Fruit fly (Drosophila melanogaster) whole organism, embryonic: Measurements from ENCODE around the gene DEF8.

Experiments
- CG10366 ChIP-seq: fragments of 200-800 bp; sonication (Bioruptor generic); IDR thresholded peaks from 2 replicates; pipeline ENCODE4 v1.3.6; 2022; ENCODE audit warnings: missing biosample characterization, missing genetic modification characterization
- CG11085 ChIP-seq: fragments of 200-800 bp; sonication (Bioruptor generic); IDR thresholded peaks from 2 replicates; pipeline ENCODE4 v1.3.6; 2022; ENCODE audit warnings: missing biosample characterization, missing genetic modification characterization
- CG11504 ChIP-seq: fragments of 200-800 bp; sonication (Bioruptor generic); optimal IDR thresholded peaks from 3 replicates; lab custom pipeline; 2019; ENCODE audit warnings: missing biosample characterization, mild to moderate bottlenecking, missing genetic modification characterization, moderate library complexity
- CG14014 ChIP-seq: fragments of 200-800 bp; sonication (Bioruptor generic); IDR thresholded peaks from 2 replicates; pipeline ENCODE4 v1.3.6; 2022; ENCODE audit warnings: missing biosample characterization, missing genetic modification characterization
- CG14965 ChIP-seq: fragments of 200-800 bp; sonication (Bioruptor generic); optimal IDR thresholded peaks from 2 replicates; lab custom pipeline; 2016; ENCODE audit warnings: missing biosample characterization, missing genetic modification characterization, borderline replicate concordance
- CG15011 ChIP-seq: fragments of 200-800 bp; sonication (Bioruptor generic); optimal IDR thresholded peaks from 3 replicates; lab custom pipeline; 2018; ENCODE audit warnings: missing biosample characterization, mild to moderate bottlenecking, missing genetic modification characterization
- CG15073 ChIP-seq: fragments of 200-800 bp; sonication (Bioruptor generic); optimal IDR thresholded peaks from 2 replicates; lab custom pipeline; 2016; ENCODE audit warnings: missing biosample characterization, missing genetic modification characterization
- CG17912 ChIP-seq: fragments of 200-800 bp; sonication (Bioruptor generic); optimal IDR thresholded peaks from 2 replicates; lab custom pipeline; 2018; ENCODE audit warnings: missing biosample characterization, mild to moderate bottlenecking, missing genetic modification characterization
- CG2129 ChIP-seq: fragments of 200-800 bp; sonication (Bioruptor generic); IDR thresholded peaks from 2 replicates; pipeline ENCODE4 v1.3.6; 2022; ENCODE audit warnings: missing biosample characterization, missing genetic modification characterization; ENCODE audit not compliant: partially characterized antibody
- CG3281 ChIP-seq: fragments of 200-800 bp; sonication (Bioruptor generic); optimal IDR thresholded peaks from 3 replicates; lab custom pipeline; 2017; ENCODE audit warnings: missing biosample characterization, mild to moderate bottlenecking, missing genetic modification characterization
- CG33213 ChIP-seq: fragments of 200-800 bp; sonication (Bioruptor generic); optimal IDR thresholded peaks from 3 replicates; lab custom pipeline; 2016; ENCODE audit warnings: missing biosample characterization, missing genetic modification characterization
- CG34376 ChIP-seq: fragments of 200-800 bp; sonication (Bioruptor generic); optimal IDR thresholded peaks from 2 replicates; lab custom pipeline; 2018; ENCODE audit warnings: missing biosample characterization, mild to moderate bottlenecking, missing genetic modification characterization
- CG42726 ChIP-seq: fragments of 200-800 bp; sonication (Bioruptor generic); IDR thresholded peaks from 2 replicates; pipeline ENCODE4 v1.3.6; 2022; ENCODE audit warnings: missing biosample characterization, missing genetic modification characterization; ENCODE audit not compliant: partially characterized antibody
- CG5180 ChIP-seq: fragments of 200-800 bp; sonication (Bioruptor generic); optimal IDR thresholded peaks from 3 replicates; lab custom pipeline; 2017; ENCODE audit warnings: missing biosample characterization, missing genetic modification characterization, mild to moderate bottlenecking, moderate library complexity, missing genetic modification reagents
- CG5245 ChIP-seq: fragments of 200-800 bp; sonication (Bioruptor generic); optimal IDR thresholded peaks from 3 replicates; lab custom pipeline; 2016; ENCODE audit warnings: missing biosample characterization, missing genetic modification characterization
- CG6175 ChIP-seq: fragments of 200-800 bp; sonication (Bioruptor generic); IDR thresholded peaks from 3 replicates; pipeline ENCODE4 v1.3.6; 2022; ENCODE audit warnings: missing biosample characterization, missing genetic modification characterization
- CG6689 ChIP-seq: fragments of 200-800 bp; sonication (Bioruptor generic); IDR thresholded peaks from 2 replicates; pipeline ENCODE4 v1.3.6; 2022; ENCODE audit warnings: missing biosample characterization, missing genetic modification characterization
- CG6813 ChIP-seq: fragments of 200-800 bp; sonication (Bioruptor generic); optimal IDR thresholded peaks from 2 replicates; lab custom pipeline; 2017; ENCODE audit warnings: missing biosample characterization, missing genetic modification characterization, mild to moderate bottlenecking, moderate library complexity, missing genetic modification reagents
- CG8359 ChIP-seq: fragments of 200-800 bp; sonication (Bioruptor generic); optimal IDR thresholded peaks from 2 replicates; lab custom pipeline; 2017; ENCODE audit warnings: missing biosample characterization, mild to moderate bottlenecking, missing genetic modification characterization, borderline replicate concordance
- CHES-1-like ChIP-seq: fragments of 200-800 bp; sonication (Bioruptor generic); optimal IDR thresholded peaks from 2 replicates; lab custom pipeline; 2016; ENCODE audit warnings: missing biosample characterization, missing genetic modification characterization
- Chrac-16 ChIP-seq: fragments of 200-800 bp; sonication (Bioruptor generic); optimal IDR thresholded peaks from 3 replicates; lab custom pipeline; 2016; ENCODE audit warnings: missing biosample characterization, missing genetic modification characterization
- CrebB ChIP-seq: fragments of 200-800 bp; sonication (Bioruptor generic); optimal IDR thresholded peaks from 3 replicates; lab custom pipeline; 2018; ENCODE audit warnings: missing biosample characterization, mild to moderate bottlenecking, missing genetic modification characterization
- Dll ChIP-seq: fragments of 200-800 bp; sonication (Bioruptor generic); IDR thresholded peaks from 4 replicates; pipeline ENCODE4 v1.3.6; 2022; ENCODE audit warnings: missing biosample characterization, missing genetic modification characterization; ENCODE audit not compliant: partially characterized antibody
- Dp ChIP-seq: fragments of 200-800 bp; sonication (Bioruptor generic); optimal IDR thresholded peaks from 2 replicates; lab custom pipeline; 2018; ENCODE audit warnings: missing biosample characterization, mild to moderate bottlenecking, missing genetic modification characterization, moderate library complexity
- Fer2 ChIP-seq: fragments of 200-800 bp; sonication (Bioruptor generic); optimal IDR thresholded peaks from 2 replicates; lab custom pipeline; 2018; ENCODE audit warnings: missing biosample characterization, mild to moderate bottlenecking, missing genetic modification characterization, moderate library complexity
- HLH54F ChIP-seq: fragments of 200-800 bp; sonication (Bioruptor generic); optimal IDR thresholded peaks from 3 replicates; lab custom pipeline; 2016; ENCODE audit warnings: missing biosample characterization, missing genetic modification characterization
- HLHmδ ChIP-seq: fragments of 200-800 bp; sonication (Bioruptor generic); optimal IDR thresholded peaks from 2 replicates; lab custom pipeline; 2018; ENCODE audit warnings: missing biosample characterization, mild to moderate bottlenecking, missing genetic modification characterization, moderate library complexity
- Hmx ChIP-seq: fragments of 200-800 bp; sonication (Bioruptor generic); optimal IDR thresholded peaks from 2 replicates; lab custom pipeline; 2016; ENCODE audit warnings: missing biosample characterization, missing genetic modification characterization
- Lpt ChIP-seq: fragments of >200 bp; optimal IDR thresholded peaks from 2 replicates; lab custom pipeline; 2018; ENCODE audit warnings: missing biosample characterization, missing genetic modification characterization
- Mad ChIP-seq: fragments of 200-800 bp; sonication (Bioruptor generic); optimal IDR thresholded peaks from 2 replicates; lab custom pipeline; 2016; ENCODE audit warnings: missing biosample characterization, missing genetic modification characterization
- Side ChIP-seq: fragments of 200-800 bp; sonication (Bioruptor generic); optimal IDR thresholded peaks from 2 replicates; lab custom pipeline; 2016; ENCODE audit warnings: missing biosample characterization, missing genetic modification characterization
- Ssrp ChIP-seq: fragments of 200-800 bp; sonication (Bioruptor generic); optimal IDR thresholded peaks from 2 replicates; lab custom pipeline; 2018; ENCODE audit warnings: missing biosample characterization, mild to moderate bottlenecking, missing genetic modification characterization, moderate library complexity
- Taf1 ChIP-seq: fragments of 200-800 bp; sonication (Bioruptor generic); IDR thresholded peaks from 2 replicates; pipeline ENCODE4 v1.3.6; 2022; ENCODE audit warnings: missing biosample characterization, missing genetic modification characterization
- amos ChIP-seq: fragments of 200-800 bp; sonication (Bioruptor generic); IDR thresholded peaks from 2 replicates; pipeline ENCODE4 v1.3.6; 2022; ENCODE audit warnings: missing biosample characterization, missing genetic modification characterization; ENCODE audit not compliant: partially characterized antibody
- ase ChIP-seq: fragments of 200-800 bp; sonication (Bioruptor generic); IDR thresholded peaks from 3 replicates; pipeline ENCODE4 v1.3.6; 2022; ENCODE audit warnings: missing biosample characterization, missing genetic modification characterization
- ato ChIP-seq: fragments of 200-800 bp; sonication (Bioruptor generic); IDR thresholded peaks from 2 replicates; pipeline ENCODE4 v1.3.6; 2022; ENCODE audit warnings: missing biosample characterization, missing genetic modification characterization; ENCODE audit not compliant: partially characterized antibody
- btn ChIP-seq: fragments of 200-800 bp; sonication (Bioruptor generic); optimal IDR thresholded peaks from 2 replicates; lab custom pipeline; 2016; ENCODE audit warnings: missing biosample characterization, missing genetic modification characterization
- cato ChIP-seq: fragments of 200-800 bp; sonication (Bioruptor generic); optimal IDR thresholded peaks from 2 replicates; lab custom pipeline; 2016; ENCODE audit warnings: missing biosample characterization, missing genetic modification characterization, borderline replicate concordance
- emc ChIP-seq: fragments of 200-800 bp; sonication (Bioruptor generic); optimal IDR thresholded peaks from 2 replicates; lab custom pipeline; 2016; ENCODE audit warnings: missing biosample characterization, missing genetic modification characterization
- ems ChIP-seq: fragments of 200-800 bp; sonication (Bioruptor generic); optimal IDR thresholded peaks from 3 replicates; lab custom pipeline; 2016; ENCODE audit warnings: missing biosample characterization, missing genetic modification characterization
- en ChIP-seq: fragments of 200-800 bp; sonication (Bioruptor generic); optimal IDR thresholded peaks from 2 replicates; lab custom pipeline; 2016; ENCODE audit warnings: missing biosample characterization, missing genetic modification characterization
- gcm2 ChIP-seq: fragments of 200-800 bp; sonication (Bioruptor generic); optimal IDR thresholded peaks from 2 replicates; lab custom pipeline; 2016; ENCODE audit warnings: missing biosample characterization, missing genetic modification characterization
- gt ChIP-seq: fragments of 200-800 bp; sonication (Bioruptor generic); IDR thresholded peaks from 2 replicates; pipeline ENCODE4 v1.3.6; 2022; ENCODE audit warnings: missing biosample characterization, missing genetic modification characterization
- hkb ChIP-seq, 2 experiments: fragments of 200-800 bp in 1 of 2; fragments of >200 bp in 1 of 2; sonication (Bioruptor generic) in 1 of 2; IDR thresholded peaks in 1 of 2; optimal IDR thresholded peaks in 1 of 2; 2 replicates each; pipeline versions ENCODE4 v1.3.6 to Lab custom; 2017 to 2022; ENCODE audit warnings: missing biosample characterization in 1 of 2, missing genetic modification characterization in 1 of 2
- pros ChIP-seq: fragments of 200-800 bp; sonication (Bioruptor generic); optimal IDR thresholded peaks from 3 replicates; lab custom pipeline; 2019; ENCODE audit warnings: missing biosample characterization, mild to moderate bottlenecking, missing genetic modification characterization, moderate library complexity
- trem ChIP-seq: fragments of 200-800 bp; optimal IDR thresholded peaks from 3 replicates; lab custom pipeline; 2019; ENCODE audit warnings: missing biosample characterization, mild to moderate bottlenecking, missing genetic modification characterization, moderate library complexity
- tup ChIP-seq: fragments of 200-800 bp; sonication (Bioruptor generic); optimal IDR thresholded peaks from 2 replicates; lab custom pipeline; 2016; ENCODE audit warnings: missing biosample characterization, mild to moderate bottlenecking, missing genetic modification characterization, moderate library complexity
- zen2 ChIP-seq: fragments of 200-800 bp; sonication (Bioruptor generic); IDR thresholded peaks from 3 replicates; pipeline ENCODE4 v1.3.6; 2022; ENCODE audit warnings: missing biosample characterization, missing genetic modification characterization; ENCODE audit not compliant: partially characterized antibody

The DEF8 gene

DNA sequence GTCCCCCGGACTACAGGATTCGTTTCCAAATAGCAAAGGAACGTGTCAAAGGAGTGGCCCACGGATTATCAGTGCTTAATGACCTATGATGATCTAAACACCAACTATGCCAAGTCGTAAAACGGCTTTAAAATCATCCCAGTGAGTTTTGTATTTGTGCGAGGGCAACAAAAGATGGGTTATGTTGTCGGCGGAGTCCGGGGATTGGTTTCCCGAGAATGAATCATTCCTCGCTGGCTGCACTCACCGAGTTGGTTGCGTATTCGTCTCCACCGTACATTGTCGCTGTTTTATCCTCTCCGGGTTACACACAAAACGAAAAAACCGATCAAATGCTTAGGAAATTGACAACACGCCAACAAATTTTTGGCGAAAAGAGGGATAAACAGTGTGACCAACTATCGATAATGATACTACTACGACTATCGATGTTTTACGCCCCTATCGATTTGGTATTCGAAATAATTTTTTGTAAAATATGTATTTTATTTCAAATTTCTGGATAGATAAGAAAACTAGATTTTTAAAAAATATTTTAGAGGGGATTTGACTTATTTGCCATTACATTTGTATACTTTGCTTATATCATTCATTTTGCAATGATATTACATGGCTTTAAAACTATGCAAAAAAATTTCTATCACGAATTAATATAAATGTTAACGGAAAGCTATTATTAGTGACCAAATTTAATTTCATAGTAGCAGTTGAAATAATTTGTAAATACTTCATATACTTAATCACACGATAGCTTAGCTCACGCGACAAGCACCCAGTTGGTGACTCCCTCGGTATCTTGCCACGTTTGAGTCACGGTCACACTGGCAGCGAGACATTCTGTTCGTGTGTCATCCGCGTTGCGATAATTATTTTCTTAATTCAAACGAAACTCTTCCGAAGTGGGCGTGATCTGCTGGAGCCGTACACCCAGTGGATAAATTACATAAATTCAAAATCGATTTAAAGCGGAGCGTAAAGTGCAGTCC lies 14.1 kb downstream of the DEF8 start, which contains the start of the genes eIF3l and Nrx-IV (continued):
- peak; percentile 39 for TF ChIP-seq HLHmδ (GFP tag; lab: Kevin White, UChicago)
- no peak for TF ChIP-seq CG15011 (GFP tag; lab: Kevin White, UChicago)
- no peak for TF ChIP-seq CG11085
- TF ChIP-seq CG42726 (GFP tag; lab: Robert Waterston, UW): peak; percentile 57
- no peak for TF ChIP-seq zen2 (GFP tag; lab: Robert Waterston, UW)
- no peak for TF ChIP-seq CG10366
- no peak for TF ChIP-seq ems (GFP tag; lab: Kevin White, UChicago)
- TF ChIP-seq CG15073 (GFP tag; lab: Kevin White, UChicago): no peak
- TF ChIP-seq CG6689 (GFP tag; lab: Robert Waterston, UW): no peak
- no peak for TF ChIP-seq Taf1
- TF ChIP-seq Fer2: no peak
- no peak for TF ChIP-seq Lpt (GFP tag; lab: Kevin White, UChicago)
- no peak for TF ChIP-seq CG14014 (GFP tag; lab: Robert Waterston, UW)
- TF ChIP-seq CG5180 (GFP tag; lab: Kevin White, UChicago): no peak
- no peak for TF ChIP-seq btn (GFP tag; lab: Kevin White, UChicago)
- no peak for TF ChIP-seq CG8359 (GFP tag; lab: Kevin White, UChicago)
- TF ChIP-seq CG17912 (GFP tag; lab: Kevin White, UChicago): no peak
- no peak for TF ChIP-seq CG6813 (GFP tag; lab: Kevin White, UChicago)
- peak; percentile 83 for TF ChIP-seq Dll (GFP tag; lab: Robert Waterston, UW)
- TF ChIP-seq ase (GFP tag; lab: Robert Waterston, UW): no peak
- TF ChIP-seq CG5245 (GFP tag; lab: Kevin White, UChicago): no peak
- TF ChIP-seq Dp (GFP tag; lab: Kevin White, UChicago): peak; percentile 5
- no peak for TF ChIP-seq CG2129 (GFP tag; lab: Robert Waterston, UW)
- TF ChIP-seq amos (GFP tag; lab: Robert Waterston, UW): peak; percentile 64
- no peak for TF ChIP-seq gt
- TF ChIP-seq pros (GFP tag; lab: Kevin White, UChicago): no peak
- TF ChIP-seq CG14965 (GFP tag; lab: Kevin White, UChicago): no peak
- no peak for TF ChIP-seq en
- TF ChIP-seq emc (GFP tag; lab: Kevin White, UChicago): no peak
- TF ChIP-seq HLH54F (GFP tag; lab: Kevin White, UChicago): no peak
- TF ChIP-seq CG34376 (GFP tag; lab: Kevin White, UChicago): no peak
- TF ChIP-seq Hmx: no peak
- TF ChIP-seq CG6175 (GFP tag; lab: Robert Waterston, UW): no peak
- peak; percentile 41 for TF ChIP-seq trem (tag; lab: Kevin White, UChicago)
- TF ChIP-seq Chrac-16 (GFP tag; lab: Kevin White, UChicago): no peak
- no peak for TF ChIP-seq CrebB
- TF ChIP-seq Ssrp (tag; lab: Kevin White, UChicago): no peak
- TF ChIP-seq hkb (optimal IDR thresholded peaks at IDR 0.05; lab: Kevin White, UChicago): no peak
- no peak for TF ChIP-seq hkb (GFP tag; IDR thresholded peaks at IDR 0.05; lab: Robert Waterston, UW)
- no peak for TF ChIP-seq CHES-1-like (GFP tag; lab: Kevin White, UChicago)
- no peak for TF ChIP-seq CG11504
- no peak for TF ChIP-seq tup (GFP tag; lab: Kevin White, UChicago)
- TF ChIP-seq cato (GFP tag; lab: Kevin White, UChicago): no peak
- peak; percentile 18 for TF ChIP-seq CG33213 (GFP tag; lab: Kevin White, UChicago)
- TF ChIP-seq Side (GFP tag; lab: Kevin White, UChicago): no peak
- TF ChIP-seq CG3281 (GFP tag; lab: Kevin White, UChicago): no peak
- no peak for TF ChIP-seq Mad (GFP tag; lab: Kevin White, UChicago)
- TF ChIP-seq gcm2: no peak
- TF ChIP-seq ato: no peak
